Worm (Caenorhabditis elegans): ENCODE measurements around the gene F26D2.15.

- no peak for TF ChIP-seq tra-4 (tag; optimal IDR thresholded peaks at IDR 0.05)
- TF ChIP-seq ets-7 (tag; optimal IDR thresholded peaks at IDR 0.05): no peak
These were observed 27.1 kb upstream of the F26D2.15 start, which contains the start of gene srh-145 for ce11 chrV:16410521-16410920.

Data from whole organism, early embryonic.